Worm (Caenorhabditis elegans) whole organism, L2 larva: Measurements from ENCODE around the gene nhl-2.

Experiments used
- fos-1 ChIP-seq: fragments of 150-350 bp; optimal IDR thresholded peaks from 2 replicates; lab custom pipeline; 2014; ENCODE audit warnings: missing biosample characterization, missing genetic modification characterization
- lin-13 ChIP-seq: fragments of 150-350 bp; optimal IDR thresholded peaks from 2 replicates; lab custom pipeline; 2014; ENCODE audit warnings: missing biosample characterization, missing genetic modification reagents, missing genetic modification characterization
- nhr-237 ChIP-seq: fragments of 150-350 bp; optimal IDR thresholded peaks from 2 replicates; lab custom pipeline; 2014; ENCODE audit warnings: missing biosample characterization, missing genetic modification characterization
- skn-1 ChIP-seq: sonication (generic microtip); optimal IDR thresholded peaks from 2 replicates; lab custom pipeline; 2017; ENCODE audit warnings: missing biosample characterization, missing genetic modification characterization
- unc-62 ChIP-seq: fragments of 150-350 bp; optimal IDR thresholded peaks from 2 replicates; lab custom pipeline; 2014; ENCODE audit warnings: missing biosample characterization, missing genetic modification reagents, missing genetic modification characterization
- ztf-11 ChIP-seq: sonication (generic microtip); optimal IDR thresholded peaks from 2 replicates; lab custom pipeline; 2017; ENCODE audit warnings: missing biosample characterization, missing genetic modification characterization

DNA sequence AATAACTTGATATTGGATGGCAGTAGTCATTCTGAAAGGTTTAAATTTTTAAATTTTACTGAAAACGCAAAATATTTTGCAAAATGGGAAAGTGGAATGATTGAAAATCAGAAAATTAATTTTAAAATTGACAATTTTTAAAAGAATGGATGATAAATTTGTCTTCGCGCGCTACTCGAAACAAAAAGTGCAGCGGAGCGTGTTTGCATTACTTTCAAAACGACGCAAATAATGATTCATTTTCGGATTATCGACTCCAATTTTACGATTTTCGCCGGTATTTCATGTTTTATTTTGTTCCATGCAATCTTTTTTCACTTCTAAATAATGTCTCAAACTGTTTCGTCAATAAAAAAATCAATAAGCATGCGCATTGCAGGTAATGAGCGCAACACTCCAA, 20.6 kb downstream of the nhl-2 start, which contains the start of the genes tost-1 and arx-6:
- peak; percentile 68 for TF ChIP-seq fos-1
- no peak for TF ChIP-seq skn-1 (tag; lab: Kevin White, UChicago)
- no peak for TF ChIP-seq lin-13 (GFP tag; lab: Kevin White, UChicago)
- TF ChIP-seq nhr-237 (tag; lab: Kevin White, UChicago) = no peak
- TF ChIP-seq unc-62 (GFP tag; lab: Kevin White, UChicago) = no peak
- TF ChIP-seq ztf-11 = no peak
